Worm (Caenorhabditis elegans) whole organism, L2 larva: ENCODE results near the gene nspb-10.

ENCODE experiments used
- aly-2 ChIP-seq: fragments of 150-350 bp; optimal IDR thresholded peaks from 2 replicates; lab custom pipeline; 2014; ENCODE audit warnings: missing biosample characterization, missing genetic modification characterization
- ama-1 ChIP-seq: fragments of 150-350 bp; optimal IDR thresholded peaks from 2 replicates; lab custom pipeline; 2018; ENCODE audit warnings: inconsistent platforms
- ztf-11 ChIP-seq: sonication (generic microtip); optimal IDR thresholded peaks from 2 replicates; lab custom pipeline; 2017; ENCODE audit warnings: missing biosample characterization, missing genetic modification characterization

DNA sequence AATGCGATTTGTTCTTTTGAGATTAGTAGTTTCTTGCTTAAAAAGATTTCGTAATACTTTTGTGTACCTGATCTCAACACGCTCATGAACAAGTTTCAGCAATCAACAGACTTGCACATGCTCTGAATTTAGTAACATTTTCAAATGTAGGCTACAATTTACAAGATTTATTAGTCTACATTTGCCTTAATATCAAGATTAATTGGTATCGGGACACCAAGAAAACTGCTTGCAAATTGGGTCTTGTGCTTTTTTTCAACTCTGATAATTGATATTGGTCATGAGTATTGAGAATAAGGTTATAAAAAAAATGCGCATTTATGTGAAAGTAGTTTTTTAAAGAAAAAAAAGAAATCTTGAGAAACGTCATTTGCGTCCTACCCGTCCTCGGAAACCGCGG lies 4.6 kb upstream of the nspb-10 start:
- TF ChIP-seq aly-2 (tag; lab: Kevin White, UChicago) (no peak), ztf-11 (no peak), ama-1 (lab: Kevin White, UChicago) (no peak)
